Fruit fly (Drosophila melanogaster) whole organism, embryonic: ENCODE measurements around the gene CG34028.
A peak's percentile ranks its signal among the peaks of the same experiment; 100 is the strongest.

Experiments
- Bdp1 ChIP-seq: fragments of 200-800 bp; sonication (Bioruptor generic); optimal IDR thresholded peaks from 3 replicates; lab custom pipeline; 2016; ENCODE audit warnings: missing biosample characterization, missing genetic modification characterization
- Bgb ChIP-seq: fragments of 200-800 bp; sonication (Bioruptor generic); IDR thresholded peaks from 2 replicates; pipeline ENCODE4 v1.3.6; 2022; ENCODE audit warnings: missing biosample characterization, missing genetic modification characterization; ENCODE audit not compliant: partially characterized antibody
- CG10431 ChIP-seq: fragments of 200-800 bp; sonication (Bioruptor generic); optimal IDR thresholded peaks from 3 replicates; lab custom pipeline; 2018; ENCODE audit warnings: missing biosample characterization, mild to moderate bottlenecking, missing genetic modification characterization
- CG10462 ChIP-seq: fragments of 200-800 bp; sonication (Bioruptor generic); optimal IDR thresholded peaks from 2 replicates; lab custom pipeline; 2016; ENCODE audit warnings: missing biosample characterization, missing genetic modification characterization
- CG10543 ChIP-seq: fragments of 200-800 bp; sonication (Bioruptor generic); optimal IDR thresholded peaks from 3 replicates; lab custom pipeline; 2017; ENCODE audit warnings: missing biosample characterization, mild to moderate bottlenecking, missing genetic modification characterization, moderate library complexity
- CG10979 ChIP-seq: fragments of 200-800 bp; sonication (Bioruptor generic); optimal IDR thresholded peaks from 2 replicates; lab custom pipeline; 2018; ENCODE audit warnings: missing biosample characterization, mild to moderate bottlenecking, missing genetic modification characterization, moderate library complexity
- CG11247 ChIP-seq: fragments of 200-800 bp; sonication (Bioruptor generic); IDR thresholded peaks from 2 replicates; pipeline ENCODE4 v1.3.6; 2022; ENCODE audit warnings: missing biosample characterization, missing genetic modification characterization
- CG11504 ChIP-seq: fragments of 200-800 bp; sonication (Bioruptor generic); optimal IDR thresholded peaks from 3 replicates; lab custom pipeline; 2019; ENCODE audit warnings: missing biosample characterization, mild to moderate bottlenecking, missing genetic modification characterization, moderate library complexity
- CG1233 ChIP-seq: fragments of 200-800 bp; sonication (Bioruptor generic); optimal IDR thresholded peaks from 4 replicates; lab custom pipeline; 2018; ENCODE audit warnings: missing biosample characterization, mild to moderate bottlenecking, missing genetic modification characterization
- CG17568 ChIP-seq: fragments of 200-800 bp; sonication (Bioruptor generic); optimal IDR thresholded peaks from 2 replicates; lab custom pipeline; 2018; ENCODE audit warnings: missing biosample characterization, mild to moderate bottlenecking, missing genetic modification characterization, moderate library complexity
- CG17802 ChIP-seq: fragments of 200-800 bp; sonication (Bioruptor generic); optimal IDR thresholded peaks from 2 replicates; lab custom pipeline; 2018; ENCODE audit warnings: missing biosample characterization, mild to moderate bottlenecking, missing genetic modification characterization, moderate library complexity
- CG3407 ChIP-seq: fragments of 200-800 bp; sonication (Bioruptor generic); optimal IDR thresholded peaks from 2 replicates; lab custom pipeline; 2018; ENCODE audit warnings: missing biosample characterization, mild to moderate bottlenecking, missing genetic modification characterization
- CG4360 ChIP-seq: fragments of 200-800 bp; sonication (Bioruptor generic); IDR thresholded peaks from 2 replicates; pipeline ENCODE4 v1.3.6; 2022; ENCODE audit warnings: missing biosample characterization, missing genetic modification characterization
- CG5180 ChIP-seq: fragments of 200-800 bp; sonication (Bioruptor generic); optimal IDR thresholded peaks from 3 replicates; lab custom pipeline; 2017; ENCODE audit warnings: missing biosample characterization, missing genetic modification characterization, mild to moderate bottlenecking, moderate library complexity, missing genetic modification reagents
- CG6854 ChIP-seq: fragments of 200-800 bp; sonication (Bioruptor generic); optimal IDR thresholded peaks from 3 replicates; lab custom pipeline; 2017; ENCODE audit warnings: missing biosample characterization, mild to moderate bottlenecking, missing genetic modification characterization
- CG7271 ChIP-seq: fragments of 200-800 bp; sonication (Bioruptor generic); optimal IDR thresholded peaks from 2 replicates; lab custom pipeline; 2018; ENCODE audit warnings: missing biosample characterization, mild to moderate bottlenecking, missing genetic modification characterization, moderate library complexity
- CG8290 ChIP-seq, 3 experiments: fragments of 200-800 bp; sonication (Bioruptor generic); optimal IDR thresholded peaks; 2 replicates each; lab custom pipeline; 2016 to 2019; ENCODE audit warnings: missing biosample characterization in 3 of 3, missing genetic modification characterization in 3 of 3, mild to moderate bottlenecking in 2 of 3, moderate library complexity in 1 of 3
- CG9215 ChIP-seq: fragments of 200-800 bp; sonication (Bioruptor generic); IDR thresholded peaks from 2 replicates; pipeline ENCODE4 v1.3.6; 2022; ENCODE audit warnings: missing biosample characterization, missing genetic modification characterization
- CoRest ChIP-seq: fragments of 200-800 bp; sonication (Bioruptor generic); optimal IDR thresholded peaks from 3 replicates; lab custom pipeline; 2018; ENCODE audit warnings: missing biosample characterization, mild to moderate bottlenecking, missing genetic modification characterization, moderate library complexity
- Deaf1 ChIP-seq: fragments of 200-800 bp; optimal IDR thresholded peaks from 3 replicates; lab custom pipeline; 2019; ENCODE audit warnings: missing biosample characterization, mild to moderate bottlenecking, missing genetic modification characterization, moderate library complexity
- E2f1 ChIP-seq: fragments of 200-800 bp; sonication (Bioruptor generic); IDR thresholded peaks from 2 replicates; pipeline ENCODE4 v1.3.6; 2022; ENCODE audit warnings: missing biosample characterization, missing genetic modification characterization
- Elba2 ChIP-seq: fragments of 200-800 bp; sonication (Bioruptor generic); optimal IDR thresholded peaks from 3 replicates; lab custom pipeline; 2016; ENCODE audit warnings: missing biosample characterization, missing genetic modification characterization
- Opbp ChIP-seq: fragments of 200-800 bp; sonication (Bioruptor generic); IDR thresholded peaks from 3 replicates; pipeline ENCODE4 v1.3.6; 2022; ENCODE audit warnings: missing biosample characterization, missing genetic modification characterization; ENCODE audit not compliant: partially characterized antibody
- Sry-β ChIP-seq: fragments of 200-800 bp; sonication (Bioruptor generic); optimal IDR thresholded peaks from 2 replicates; lab custom pipeline; 2018; ENCODE audit warnings: missing biosample characterization, mild to moderate bottlenecking, missing genetic modification characterization, moderate library complexity
- ab ChIP-seq: fragments of 200-800 bp; sonication (Bioruptor generic); optimal IDR thresholded peaks from 2 replicates; lab custom pipeline; 2016; ENCODE audit warnings: missing biosample characterization, missing genetic modification characterization
- ase ChIP-seq: fragments of 200-800 bp; sonication (Bioruptor generic); IDR thresholded peaks from 3 replicates; pipeline ENCODE4 v1.3.6; 2022; ENCODE audit warnings: missing biosample characterization, missing genetic modification characterization
- bsh ChIP-seq, 2 experiments: fragments of 200-800 bp; sonication (Bioruptor generic); optimal IDR thresholded peaks; 2 replicates each; lab custom pipeline; 2017 to 2018; ENCODE audit warnings: mild to moderate bottlenecking in 2 of 2, missing biosample characterization in 2 of 2, missing genetic modification characterization in 2 of 2, moderate library complexity in 1 of 2
- btn ChIP-seq: fragments of 200-800 bp; sonication (Bioruptor generic); optimal IDR thresholded peaks from 2 replicates; lab custom pipeline; 2016; ENCODE audit warnings: missing biosample characterization, missing genetic modification characterization
- cas ChIP-seq: fragments of 200-800 bp; sonication (Bioruptor generic); IDR thresholded peaks from 2 replicates; pipeline ENCODE4 v1.3.6; 2022; ENCODE audit warnings: missing biosample characterization, missing genetic modification characterization
- ci ChIP-seq: fragments of 200-800 bp; sonication (Bioruptor generic); IDR thresholded peaks from 3 replicates; pipeline ENCODE4 v1.3.6; 2022; ENCODE audit warnings: missing biosample characterization, missing genetic modification characterization
- dati ChIP-seq: fragments of 200-800 bp; sonication (Bioruptor generic); IDR thresholded peaks from 2 replicates; pipeline ENCODE4 v1.3.6; 2022; ENCODE audit warnings: missing biosample characterization, missing genetic modification characterization
- ftz-f1 ChIP-seq: fragments of 200-800 bp; sonication (Bioruptor generic); optimal IDR thresholded peaks from 2 replicates; lab custom pipeline; 2016; ENCODE audit warnings: missing biosample characterization, missing genetic modification characterization
- gce ChIP-seq: fragments of 200-800 bp; sonication (Bioruptor generic); IDR thresholded peaks from 3 replicates; pipeline ENCODE4 v1.3.6; 2022; ENCODE audit warnings: missing biosample characterization, missing genetic modification characterization
- h ChIP-seq: fragments of >200 bp; optimal IDR thresholded peaks from 2 replicates; lab custom pipeline; 2017
- hbn ChIP-seq: fragments of 200-800 bp; sonication (Bioruptor generic); IDR thresholded peaks from 2 replicates; pipeline ENCODE4 v1.3.6; 2022; ENCODE audit warnings: missing biosample characterization, missing genetic modification characterization; ENCODE audit not compliant: partially characterized antibody
- inv ChIP-seq: fragments of 200-800 bp; sonication (Bioruptor generic); IDR thresholded peaks from 2 replicates; pipeline ENCODE4 v1.3.6; 2022; ENCODE audit warnings: missing biosample characterization, missing genetic modification characterization; ENCODE audit not compliant: partially characterized antibody
- jigr1 ChIP-seq: fragments of 200-800 bp; sonication (Bioruptor generic); IDR thresholded peaks from 3 replicates; pipeline ENCODE4 v1.3.6; 2022; ENCODE audit warnings: missing biosample characterization, missing genetic modification characterization
- kah ChIP-seq: fragments of 200-800 bp; sonication (Bioruptor generic); optimal IDR thresholded peaks from 2 replicates; lab custom pipeline; 2018; ENCODE audit warnings: missing biosample characterization, mild to moderate bottlenecking, missing genetic modification characterization
- lilli ChIP-seq: fragments of 200-800 bp; sonication (Bioruptor generic); optimal IDR thresholded peaks from 3 replicates; lab custom pipeline; 2016; ENCODE audit warnings: missing biosample characterization, missing genetic modification characterization
- nerfin-1 ChIP-seq: fragments of 200-800 bp; sonication (Bioruptor generic); optimal IDR thresholded peaks from 3 replicates; lab custom pipeline; 2019; ENCODE audit warnings: missing biosample characterization, mild to moderate bottlenecking, missing genetic modification characterization, moderate library complexity
- org-1 ChIP-seq: fragments of 200-800 bp; sonication (Bioruptor generic); optimal IDR thresholded peaks from 2 replicates; lab custom pipeline; 2017; ENCODE audit warnings: missing biosample characterization, missing genetic modification characterization
- pan ChIP-seq, 4 experiments: fragments of >200 bp in 3 of 4; fragments of 200-800 bp in 1 of 4; sonication (Bioruptor generic) in 1 of 4; optimal IDR thresholded peaks in 3 of 4; IDR thresholded peaks in 1 of 4; 2 replicates each; pipeline versions ENCODE4 v1.3.6 to Lab custom; 2017 to 2022; ENCODE audit warnings: missing biosample characterization in 2 of 4, missing genetic modification characterization in 2 of 4, mixed read lengths in 1 of 4
- sc ChIP-seq, 3 experiments: fragments of >200 bp in 2 of 3; fragments of 200-800 bp in 1 of 3; sonication (Bioruptor generic) in 1 of 3; optimal IDR thresholded peaks; 2 replicates in 2 of 3; 3 replicates in 1 of 3; lab custom pipeline; 2017; ENCODE audit warnings: mild to moderate bottlenecking in 1 of 3, missing biosample characterization in 1 of 3, missing genetic modification characterization in 1 of 3, missing genetic modification reagents in 1 of 3
- sd ChIP-seq: fragments of 200-800 bp; sonication (Bioruptor generic); optimal IDR thresholded peaks from 3 replicates; lab custom pipeline; 2018; ENCODE audit warnings: missing biosample characterization, mild to moderate bottlenecking, missing genetic modification characterization, moderate library complexity
- stwl ChIP-seq: fragments of 200-800 bp; sonication (Bioruptor generic); optimal IDR thresholded peaks from 3 replicates; lab custom pipeline; 2018; ENCODE audit warnings: missing biosample characterization, mild to moderate bottlenecking, missing genetic modification characterization, moderate library complexity
- tna ChIP-seq: fragments of 200-800 bp; sonication (Bioruptor generic); IDR thresholded peaks from 2 replicates; pipeline ENCODE4 v1.3.6; 2022; ENCODE audit warnings: missing biosample characterization, missing genetic modification characterization; ENCODE audit not compliant: partially characterized antibody
- tx ChIP-seq: fragments of 200-800 bp; sonication (Bioruptor generic); optimal IDR thresholded peaks from 2 replicates; lab custom pipeline; 2016; ENCODE audit warnings: missing biosample characterization, missing genetic modification characterization
- zen ChIP-seq: fragments of 200-800 bp; sonication (Bioruptor generic); optimal IDR thresholded peaks from 3 replicates; lab custom pipeline; 2018; ENCODE audit warnings: missing biosample characterization, mild to moderate bottlenecking, missing genetic modification characterization, moderate library complexity
- zen2 ChIP-seq: fragments of 200-800 bp; sonication (Bioruptor generic); IDR thresholded peaks from 3 replicates; pipeline ENCODE4 v1.3.6; 2022; ENCODE audit warnings: missing biosample characterization, missing genetic modification characterization; ENCODE audit not compliant: partially characterized antibody
- zfh1 ChIP-seq: fragments of 200-800 bp; sonication (Bioruptor generic); IDR thresholded peaks from 3 replicates; pipeline ENCODE4 v1.3.6; 2022; ENCODE audit warnings: missing biosample characterization, missing genetic modification characterization

The CG34028 gene

DNA sequence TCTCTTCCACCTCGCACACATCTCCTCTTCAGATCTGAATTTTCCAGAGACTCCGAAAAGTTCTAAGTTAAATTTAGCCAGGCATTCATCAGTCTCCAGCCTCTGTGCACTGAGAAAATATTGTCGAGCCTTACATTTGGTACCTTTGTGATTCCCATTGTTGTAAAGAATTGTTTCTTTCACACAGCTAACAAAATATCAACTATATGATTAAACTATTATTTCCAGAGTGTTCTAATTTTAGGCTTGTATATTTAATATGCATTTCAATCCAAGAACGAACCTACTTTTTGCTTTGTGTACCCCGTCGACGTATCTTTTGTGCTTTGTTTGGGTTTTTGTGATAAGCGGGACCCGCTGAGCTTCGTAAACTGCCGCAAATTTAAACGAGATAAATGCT, 17.2 kb upstream of the CG34028 start (continued):
- TF ChIP-seq stwl (tag; lab: Kevin White, UChicago) (no peak), CG9215 (GFP tag; lab: Robert Waterston, UW) (no peak), ftz-f1 (no peak), tna (GFP tag; lab: Robert Waterston, UW) (no peak), zen (tag; lab: Kevin White, UChicago) (no peak), zen2 (GFP tag; lab: Robert Waterston, UW) (no peak), hbn (GFP tag; lab: Robert Waterston, UW) (no peak), CG10543 (no peak), CG3407 (GFP tag; lab: Kevin White, UChicago) (no peak), gce (no peak), E2f1 (GFP tag; lab: Robert Waterston, UW) (no peak), Opbp (GFP tag; lab: Robert Waterston, UW) (no peak), org-1 (GFP tag; lab: Kevin White, UChicago) (no peak), cas (GFP tag; lab: Robert Waterston, UW) (no peak), CG10979 (tag; lab: Kevin White, UChicago) (peak; percentile 41), CG7271 (tag; lab: Kevin White, UChicago) (no peak), ci (GFP tag; lab: Robert Waterston, UW) (no peak), h (lab: Kevin White, UChicago) (no peak), lilli (GFP tag; lab: Kevin White, UChicago) (no peak), jigr1 (GFP tag; lab: Robert Waterston, UW) (no peak), CG5180 (GFP tag; lab: Kevin White, UChicago) (no peak), Sry-β (GFP tag; lab: Kevin White, UChicago) (no peak), Bgb (GFP tag; lab: Robert Waterston, UW) (no peak), tx (GFP tag; lab: Kevin White, UChicago) (no peak), nerfin-1 (no peak), CG17802 (no peak), CG4360 (GFP tag; lab: Robert Waterston, UW) (no peak), zfh1 (GFP tag; lab: Robert Waterston, UW) (no peak), ab (GFP tag; lab: Kevin White, UChicago) (no peak), CG11504 (peak; percentile 33), inv (GFP tag; lab: Robert Waterston, UW) (no peak), CG1233 (GFP tag; lab: Kevin White, UChicago) (no peak), CG17568 (GFP tag; lab: Kevin White, UChicago) (no peak), dati (GFP tag; lab: Robert Waterston, UW) (no peak), CG10462 (GFP tag; lab: Kevin White, UChicago) (no peak), CG10431 (GFP tag; lab: Kevin White, UChicago) (no peak), Elba2 (GFP tag; lab: Kevin White, UChicago) (no peak), Bdp1 (no peak), CG6854 (GFP tag; lab: Kevin White, UChicago) (no peak), ase (no peak), kah (GFP tag; lab: Kevin White, UChicago) (no peak), CG8290 (GFP tag; optimal IDR thresholded peaks at IDR 0.05; lab: Kevin White, UChicago) (no peak), CG8290 (tag; optimal IDR thresholded peaks at IDR 0.05; lab: Kevin White, UChicago) (no peak), btn (no peak), sc (optimal IDR thresholded peaks at IDR 0.05; lab: Kevin White, UChicago) (no peak), sc (GFP tag; optimal IDR thresholded peaks at IDR 0.05; lab: Kevin White, UChicago) (no peak), CoRest (tag; lab: Kevin White, UChicago) (peak; percentile 4), bsh (GFP tag; optimal IDR thresholded peaks at IDR 0.05; lab: Kevin White, UChicago) (peak in 1 of 2 experiments; percentile 51), pan (optimal IDR thresholded peaks at IDR 0.05; lab: Kevin White, UChicago) (no peak), pan (GFP tag; optimal IDR thresholded peaks at IDR 0.05 in 1 of 2, IDR thresholded peaks at IDR 0.05 in 1 of 2) (no peak), CG11247 (GFP tag; lab: Robert Waterston, UW) (no peak), Deaf1 (no peak), sd (tag; lab: Kevin White, UChicago) (no peak)
